Worm (Caenorhabditis elegans) whole organism, mixed stage, embryonic: Measurements from ENCODE around the gene Y48A6C.8.

Experiments used
- M03D4.4 ChIP-seq: sonication (generic microtip); optimal IDR thresholded peaks from 2 replicates; lab custom pipeline; 2017; ENCODE audit warnings: mild to moderate bottlenecking, missing genetic modification characterization, missing compliant biosample characterization
- ham-2 ChIP-seq: fragments of 200-800 bp; sonication (Bioruptor generic); optimal IDR thresholded peaks from 2 replicates; lab custom pipeline; 2018; ENCODE audit warnings: mild to moderate bottlenecking, missing genetic modification characterization, missing compliant biosample characterization
- lsy-2 ChIP-seq: fragments of 150-350 bp; optimal IDR thresholded peaks from 2 replicates; lab custom pipeline; 2014; ENCODE audit warnings: missing biosample characterization, missing genetic modification characterization
- mab-5 ChIP-seq: fragments of 150-350 bp; optimal IDR thresholded peaks from 2 replicates; lab custom pipeline; 2014; ENCODE audit warnings: missing biosample characterization, missing genetic modification characterization
- mep-1 ChIP-seq: fragments of 150-350 bp; optimal IDR thresholded peaks from 2 replicates; lab custom pipeline; 2017; ENCODE audit warnings: missing biosample characterization, missing genetic modification reagents, missing genetic modification characterization, inconsistent platforms
- nhr-12 ChIP-seq: fragments of 150-350 bp; optimal IDR thresholded peaks from 2 replicates; lab custom pipeline; 2014; ENCODE audit warnings: missing biosample characterization, missing genetic modification characterization
- nhr-76 ChIP-seq: sonication (generic microtip); optimal IDR thresholded peaks from 2 replicates; lab custom pipeline; 2017; ENCODE audit warnings: missing biosample characterization, missing genetic modification characterization
- pha-4 ChIP-seq: fragments of 150-350 bp; optimal IDR thresholded peaks from 2 replicates; lab custom pipeline; 2018; ENCODE audit warnings: missing biosample characterization, missing genetic modification reagents, missing genetic modification characterization
- unc-120 ChIP-seq: sonication (generic microtip); optimal IDR thresholded peaks from 2 replicates; lab custom pipeline; 2017; ENCODE audit warnings: missing genetic modification characterization, missing compliant biosample characterization; ENCODE audit not compliant: poor library complexity, severe bottlenecking
- unc-39 ChIP-seq: fragments of 150-350 bp; optimal IDR thresholded peaks from 2 replicates; lab custom pipeline; 2014; ENCODE audit warnings: missing biosample characterization, missing genetic modification characterization
- unc-62 ChIP-seq: fragments of 150-350 bp; optimal IDR thresholded peaks from 2 replicates; lab custom pipeline; 2014; ENCODE audit warnings: missing biosample characterization, missing genetic modification reagents, missing genetic modification characterization

DNA sequence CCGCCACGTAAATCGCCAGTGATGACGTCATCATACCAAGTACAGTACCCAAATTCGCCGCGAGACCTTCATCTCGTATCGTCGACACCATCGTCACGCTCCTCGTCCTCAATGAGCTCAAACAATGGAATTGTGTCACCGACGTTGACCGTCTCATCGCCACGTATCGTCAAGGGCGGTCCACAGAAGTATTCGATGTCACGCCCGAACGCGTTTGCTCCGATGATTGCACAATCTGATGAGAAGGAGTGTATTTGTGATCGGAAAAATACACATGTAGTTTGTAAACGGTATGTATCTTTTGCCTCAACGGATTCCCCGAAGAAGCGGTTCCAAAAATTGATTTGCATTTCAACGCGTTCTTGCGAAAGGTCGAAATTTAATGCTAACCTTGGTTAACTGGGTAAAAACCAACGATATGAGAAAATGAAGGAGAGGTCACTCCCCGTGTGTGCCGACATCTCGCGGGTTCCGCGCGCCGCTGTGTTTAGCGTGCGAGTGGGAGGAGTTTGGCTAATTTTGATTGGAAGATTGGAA is 37.2 kb downstream of the Y48A6C.8 start:
- TF ChIP-seq unc-62 (GFP tag; lab: Kevin White, UChicago) (no peak), lsy-2 (no peak), ham-2 (GFP tag; lab: Kevin White, UChicago) (no peak), M03D4.4 (tag; lab: Kevin White, UChicago) (no peak), pha-4 (no peak), unc-120 (tag; lab: Kevin White, UChicago) (no peak), mab-5 (no peak), nhr-12 (tag; lab: Kevin White, UChicago) (no peak), unc-39 (tag; lab: Kevin White, UChicago) (no peak), mep-1 (tag; lab: Kevin White, UChicago) (no peak), nhr-76 (tag; lab: Kevin White, UChicago) (no peak)
